Worm (Caenorhabditis elegans) whole organism, L4 larva: ENCODE measurements around the gene F15D4.5.

Experiments used
- R02D3.7 ChIP-seq: fragments of 150-350 bp; sonication (generic microtip); optimal IDR thresholded peaks from 3 replicates; lab custom pipeline; 2014; ENCODE audit warnings: missing biosample characterization, missing genetic modification characterization
- ZK546.5 ChIP-seq, 2 experiments: sonication (generic microtip); optimal IDR thresholded peaks; 2 replicates each; lab custom pipeline; 2017; ENCODE audit warnings: missing biosample characterization in 2 of 2, missing genetic modification characterization in 2 of 2
- aly-2 ChIP-seq: sonication (generic microtip); optimal IDR thresholded peaks from 2 replicates; lab custom pipeline; 2018; ENCODE audit warnings: missing biosample characterization, missing genetic modification characterization
- ama-1 ChIP-seq: fragments of 150-350 bp; optimal IDR thresholded peaks from 2 replicates; lab custom pipeline; 2014; ENCODE audit warnings: inconsistent platforms, mixed read lengths
- lin-13 ChIP-seq: fragments of 150-350 bp; optimal IDR thresholded peaks from 2 replicates; lab custom pipeline; 2014; ENCODE audit warnings: missing biosample characterization, missing genetic modification reagents, missing genetic modification characterization
- nhr-28 ChIP-seq: fragments of 150-350 bp; optimal IDR thresholded peaks from 2 replicates; lab custom pipeline; 2014; ENCODE audit warnings: missing biosample characterization, missing genetic modification characterization
- pha-4 ChIP-seq, 2 experiments: fragments of 150-350 bp in 1 of 2; fragments of 200-800 bp in 1 of 2; sonication (Bioruptor generic) in 1 of 2; IDR thresholded peaks in 1 of 2; optimal IDR thresholded peaks in 1 of 2; 2 replicates each; pipeline versions ENCODE4 v1.3.6 to Lab custom; 2014 to 2022; ENCODE audit warnings: missing genetic modification characterization in 2 of 2, missing genetic modification reagents in 2 of 2, missing biosample characterization in 1 of 2, missing compliant biosample characterization in 1 of 2
- sdz-12 ChIP-seq: fragments of 200-800 bp; sonication (Bioruptor generic); optimal IDR thresholded peaks from 2 replicates; lab custom pipeline; 2018; ENCODE audit warnings: mild to moderate bottlenecking, missing genetic modification characterization, missing compliant biosample characterization
- skn-1 ChIP-seq: fragments of 150-350 bp; optimal IDR thresholded peaks from 2 replicates; lab custom pipeline; 2014; ENCODE audit warnings: missing biosample characterization, missing genetic modification characterization
- snpc-4 ChIP-seq: fragments of 150-350 bp; optimal IDR thresholded peaks from 2 replicates; lab custom pipeline; 2014; ENCODE audit warnings: missing biosample characterization, missing genetic modification characterization
- unc-130 ChIP-seq: sonication (generic microtip); optimal IDR thresholded peaks from 2 replicates; lab custom pipeline; 2016; ENCODE audit warnings: missing genetic modification reagents, missing genetic modification characterization, missing compliant biosample characterization
- zip-2 ChIP-seq: fragments of 150-350 bp; optimal IDR thresholded peaks from 2 replicates; lab custom pipeline; 2014; ENCODE audit warnings: missing biosample characterization, missing genetic modification characterization

DNA sequence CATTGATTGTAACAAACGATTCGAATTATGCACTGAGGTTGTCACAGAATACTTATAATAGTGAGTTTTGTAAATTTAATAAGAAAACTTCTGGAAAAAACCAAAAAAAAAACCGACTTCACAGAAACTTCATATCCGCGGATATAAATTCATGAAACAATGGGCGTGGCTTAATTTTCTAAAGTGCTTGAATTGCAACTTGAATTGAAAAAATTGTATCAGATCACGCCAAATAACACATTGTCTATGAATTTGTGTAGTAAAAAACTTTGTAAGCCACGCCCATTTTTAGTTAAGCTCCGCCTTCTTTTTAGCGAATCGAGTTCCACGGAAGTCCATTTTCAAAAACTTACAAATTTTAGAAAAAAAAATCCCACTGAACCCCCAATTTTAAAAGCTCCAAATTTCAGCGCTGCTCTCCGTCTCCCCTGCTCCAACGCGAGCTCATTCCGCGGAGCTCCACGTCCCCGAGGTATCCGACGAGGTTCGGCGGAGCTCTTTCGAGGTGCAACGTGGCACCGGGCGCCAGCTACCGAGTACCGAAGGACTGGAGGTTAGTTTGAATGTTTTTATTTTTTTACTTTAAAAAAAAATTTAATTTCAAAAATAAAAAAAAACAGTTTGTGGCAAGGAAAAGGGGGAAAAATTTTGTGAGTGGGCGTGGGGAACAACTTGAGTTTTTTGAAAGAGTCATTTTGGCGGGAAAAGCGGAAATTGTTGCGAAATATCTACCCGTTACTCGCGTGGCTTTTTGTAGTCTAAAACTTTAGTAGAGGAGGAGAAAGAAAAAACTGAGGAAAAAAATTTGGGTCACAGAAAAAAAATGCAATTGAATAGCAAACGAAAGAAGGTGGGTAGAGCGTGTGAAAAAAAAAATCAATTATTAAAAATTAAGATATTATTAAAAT is 34.3 kb downstream of the F15D4.5 start:
- peak; percentile 38; the same call in 1 of the 2 replicates for TF ChIP-seq pha-4 (GFP tag; IDR thresholded peaks at IDR 0.05; lab: Robert Waterston, UW)
- TF ChIP-seq pha-4 (tag; optimal IDR thresholded peaks at IDR 0.05; lab: Kevin White, UChicago) = no peak
- TF ChIP-seq skn-1 (tag; lab: Kevin White, UChicago) = no peak
- TF ChIP-seq snpc-4 = no peak
- no peak for TF ChIP-seq zip-2 (tag; lab: Kevin White, UChicago)
- no peak for TF ChIP-seq aly-2
- no peak for TF ChIP-seq sdz-12 (GFP tag; lab: Kevin White, UChicago)
- no peak for TF ChIP-seq nhr-28 (tag; lab: Kevin White, UChicago)
- no peak for TF ChIP-seq lin-13 (GFP tag; lab: Kevin White, UChicago)
- TF ChIP-seq unc-130 (GFP tag; lab: Kevin White, UChicago) = no peak
- no peak for TF ChIP-seq ama-1
- no peak for TF ChIP-seq ZK546.5 (tag; optimal IDR thresholded peaks at IDR 0.05; lab: Kevin White, UChicago)
- TF ChIP-seq R02D3.7 = no peak
